Fruit fly (Drosophila melanogaster): ENCODE results near the gene RtGEF.

- TF ChIP-seq CG8478 (optimal IDR thresholded peaks at IDR 0.05), result no peak
- no peak for TF ChIP-seq CTCF (optimal IDR thresholded peaks at IDR 0.05)
Measured at dm6 chr2L:20328569-20328968, 21.7 kb upstream of the RtGEF start.

All from S2 (cell line).